Fruit fly (Drosophila melanogaster): ENCODE measurements around the gene Mco4.
"Not testable (repeated sequence)": the region's sequence is repeated elsewhere in the genome, so short reads cannot be mapped to it uniquely, and the experiment has no call there.

The Mco4 gene

dm6 chrX:17856029-17856428, at the start of gene Mco4:
Mco4 (minus strand) TSS chrX:17856129.
- TF ChIP-seq CG7101 (tag; optimal IDR thresholded peaks at IDR 0.05): no peak
- TF ChIP-seq CG14711 (tag; optimal IDR thresholded peaks at IDR 0.05): no peak
- TF ChIP-seq ovo (GFP tag; optimal IDR thresholded peaks at IDR 0.05): no peak
- no peak for TF ChIP-seq Hr96 (GFP tag; optimal IDR thresholded peaks at IDR 0.05)
- no peak for TF ChIP-seq pad (GFP tag; optimal IDR thresholded peaks at IDR 0.05)

dm6 chrX:17899402-17899801, 43.5 kb upstream of the Mco4 start, which contains the start of gene Gss2:
Gss2 (plus strand) TSS chrX:17899702.
- not testable (repeated sequence) for TF ChIP-seq bab1 (GFP tag; optimal IDR thresholded peaks at IDR 0.05); CG14711 (tag; optimal IDR thresholded peaks at IDR 0.05); CG5204 (GFP tag; optimal IDR thresholded peaks at IDR 0.05)

dm6 chrX:17889247-17889646, 33.3 kb upstream of the Mco4 start, which contains the start of gene Gss1:
Gss1 (plus strand) TSS chrX:17889547.
- TF ChIP-seq pad (GFP tag; optimal IDR thresholded peaks at IDR 0.05); CG33017 (tag; optimal IDR thresholded peaks at IDR 0.05); tj (GFP tag; optimal IDR thresholded peaks at IDR 0.05): not testable (repeated sequence)

dm6 chrX:17887877-17888276, 31.9 kb upstream of the Mco4 start, which contains the start of gene CG6788:
CG6788 (plus strand) TSS chrX:17888177.
- TF ChIP-seq CG1620 (GFP tag; optimal IDR thresholded peaks at IDR 0.05) (no peak), Crg-1 (GFP tag; optimal IDR thresholded peaks at IDR 0.05) (no peak), CG7101 (tag; optimal IDR thresholded peaks at IDR 0.05) (no peak), CG33017 (tag; optimal IDR thresholded peaks at IDR 0.05) (no peak), CG12768 (GFP tag; optimal IDR thresholded peaks at IDR 0.05) (no peak), CG7045 (GFP tag; optimal IDR thresholded peaks at IDR 0.05) (no peak), CG11617 (GFP tag; optimal IDR thresholded peaks at IDR 0.05) (no peak)

dm6 chrX:17887208-17887627, 31.3 kb upstream of the Mco4 start, which contains the start of gene mnb:
mnb (minus strand) TSS chrX:17887222.
- TF ChIP-seq CG1620 (GFP tag; optimal IDR thresholded peaks at IDR 0.05): peak; percentile 78
- TF ChIP-seq CG14711 (tag; optimal IDR thresholded peaks at IDR 0.05): no peak
- no peak for TF ChIP-seq tj (GFP tag; optimal IDR thresholded peaks at IDR 0.05)
- TF ChIP-seq CG11617 (GFP tag; optimal IDR thresholded peaks at IDR 0.05): peak; percentile 17
- TF ChIP-seq bab1 (GFP tag; optimal IDR thresholded peaks at IDR 0.05): peak; percentile 25
- TF ChIP-seq pad (GFP tag; optimal IDR thresholded peaks at IDR 0.05): no peak
- TF ChIP-seq Crg-1 (GFP tag; optimal IDR thresholded peaks at IDR 0.05): no peak
- no peak for TF ChIP-seq CG33017 (tag; optimal IDR thresholded peaks at IDR 0.05)
- no peak for TF ChIP-seq CG12768 (GFP tag; optimal IDR thresholded peaks at IDR 0.05)
- TF ChIP-seq cic (GFP tag; optimal IDR thresholded peaks at IDR 0.05): no peak
- no peak for TF ChIP-seq CG7101 (tag; optimal IDR thresholded peaks at IDR 0.05)
- TF ChIP-seq Clk (GFP tag; optimal IDR thresholded peaks at IDR 0.05): no peak
- TF ChIP-seq Mnt (GFP tag; optimal IDR thresholded peaks at IDR 0.05): peak; percentile 8
- TF ChIP-seq ovo (GFP tag; optimal IDR thresholded peaks at IDR 0.05): no peak
- TF ChIP-seq CG7045 (GFP tag; optimal IDR thresholded peaks at IDR 0.05): no peak
- TF ChIP-seq toe (GFP tag; optimal IDR thresholded peaks at IDR 0.05): peak; percentile 42
- peak; percentile 60 for TF ChIP-seq Hr96 (GFP tag; optimal IDR thresholded peaks at IDR 0.05)
- no peak for TF ChIP-seq cnc (optimal IDR thresholded peaks at IDR 0.05)
- no peak for TF ChIP-seq kay (GFP tag; ENCODE audit: borderline replicate concordance)
- TF ChIP-seq CG5204 (GFP tag; optimal IDR thresholded peaks at IDR 0.05): peak; percentile 58

dm6 chrX:17886449-17887207, 30.7 kb upstream of the Mco4 start:
- TF ChIP-seq CG11617 (GFP tag; optimal IDR thresholded peaks at IDR 0.05) (peak; percentile 38), Mnt (GFP tag; optimal IDR thresholded peaks at IDR 0.05) (peak; percentile 75), pad (GFP tag; optimal IDR thresholded peaks at IDR 0.05) (peak; percentile 38), ovo (GFP tag; optimal IDR thresholded peaks at IDR 0.05) (no peak), tj (GFP tag; optimal IDR thresholded peaks at IDR 0.05) (peak; percentile 37), cnc (optimal IDR thresholded peaks at IDR 0.05) (no peak)

dm6 chrX:17886107-17886448, 30.1 kb upstream of the Mco4 start:
- TF ChIP-seq toe (GFP tag; optimal IDR thresholded peaks at IDR 0.05) (no peak), Crg-1 (GFP tag; optimal IDR thresholded peaks at IDR 0.05) (no peak), CG11617 (GFP tag; optimal IDR thresholded peaks at IDR 0.05) (no peak), pad (GFP tag; optimal IDR thresholded peaks at IDR 0.05) (no peak), CG33017 (tag; optimal IDR thresholded peaks at IDR 0.05) (no peak), Hr96 (GFP tag; optimal IDR thresholded peaks at IDR 0.05) (no peak), ovo (GFP tag; optimal IDR thresholded peaks at IDR 0.05) (no peak), bab1 (GFP tag; optimal IDR thresholded peaks at IDR 0.05) (no peak), CG7101 (tag; optimal IDR thresholded peaks at IDR 0.05) (no peak), kay (GFP tag; ENCODE audit: borderline replicate concordance) (no peak), Mnt (GFP tag; optimal IDR thresholded peaks at IDR 0.05) (no peak), CG12768 (GFP tag; optimal IDR thresholded peaks at IDR 0.05) (no peak), tj (GFP tag; optimal IDR thresholded peaks at IDR 0.05) (no peak), Clk (GFP tag; optimal IDR thresholded peaks at IDR 0.05) (no peak), CG7045 (GFP tag; optimal IDR thresholded peaks at IDR 0.05) (no peak), CG14711 (tag; optimal IDR thresholded peaks at IDR 0.05) (no peak), cic (GFP tag; optimal IDR thresholded peaks at IDR 0.05) (no peak), CG1620 (GFP tag; optimal IDR thresholded peaks at IDR 0.05) (no peak), CG5204 (GFP tag; optimal IDR thresholded peaks at IDR 0.05) (no peak)

Data from whole organism, adult.